Worm (Caenorhabditis elegans): ENCODE measurements around the gene F49C12.9.

ce11 chrIV:9289635-9290034, 26.4 kb downstream of the F49C12.9 start:
- TF ChIP-seq F23B12.7 (tag; optimal IDR thresholded peaks at IDR 0.05; ENCODE audit: insufficient read depth) (no peak), attf-6 (GFP tag; IDR thresholded peaks at IDR 0.05) (no peak), mxl-1 (tag; optimal IDR thresholded peaks at IDR 0.05) (no peak), snpc-1.1 (tag; optimal IDR thresholded peaks at IDR 0.05; ENCODE audit: insufficient read depth) (no peak)
